Worm (Caenorhabditis elegans): ENCODE data around the gene C48B4.11.

C48B4.11 gene

ce11 chrIII:9546016-9546659, 19.8 kb downstream of the C48B4.11 start, which contains the start of gene unc-16 (continued):
- TF ChIP-seq ceh-58 (GFP tag; IDR thresholded peaks at IDR 0.05) (no peak), ekl-4 (GFP tag; IDR thresholded peaks at IDR 0.05) (peak; percentile 84), mes-4 (tag; optimal IDR thresholded peaks at IDR 0.05) (no peak), snpc-3.4 (tag; optimal IDR thresholded peaks at IDR 0.05) (no peak), lin-40 (tag; optimal IDR thresholded peaks at IDR 0.05) (peak; percentile 85), xnd-1 (tag; optimal IDR thresholded peaks at IDR 0.05) (no peak), ceh-40 (GFP tag; IDR thresholded peaks at IDR 0.05) (no peak), lin-26 (GFP tag; IDR thresholded peaks at IDR 0.05) (peak; percentile 26; the same call in 1 of the 2 replicates), ztf-18 (tag; optimal IDR thresholded peaks at IDR 0.05) (peak; percentile 54), him-1 (tag; optimal IDR thresholded peaks at IDR 0.05) (no peak), hmg-1.2 (GFP tag; IDR thresholded peaks at IDR 0.05) (peak; percentile 33; the same call in 1 of the 2 replicates), lir-1 (GFP tag; conservative IDR thresholded peaks at IDR 0.05) (no peak), T26A5.8 (tag; optimal IDR thresholded peaks at IDR 0.05) (no peak), sea-2 (GFP tag; IDR thresholded peaks at IDR 0.05) (no peak), aptf-3 (GFP tag; IDR thresholded peaks at IDR 0.05) (no peak), unc-130 (GFP tag; optimal IDR thresholded peaks at IDR 0.05) (no peak), sptf-2 (GFP tag; optimal IDR thresholded peaks at IDR 0.05) (no peak), rcor-1 (GFP tag; IDR thresholded peaks at IDR 0.05) (peak; percentile 35; the same call in 1 of the 2 replicates), F37B4.10 (GFP tag; IDR thresholded peaks at IDR 0.05) (no peak), F57A8.1 (GFP tag; optimal IDR thresholded peaks at IDR 0.05) (no peak), lsl-1 (GFP tag; optimal IDR thresholded peaks at IDR 0.05) (peak; percentile 76), ceh-79 (tag; optimal IDR thresholded peaks at IDR 0.05) (no peak), K12H6.12 (tag; optimal IDR thresholded peaks at IDR 0.05) (peak; percentile 72), madf-3 (GFP tag; IDR thresholded peaks at IDR 0.05) (no peak), ZK185.1 (tag; optimal IDR thresholded peaks at IDR 0.05; ENCODE audit: poor library complexity, severe bottlenecking) (peak; percentile 65), fkh-3 (tag; optimal IDR thresholded peaks at IDR 0.05) (no peak), B0035.1 (tag; optimal IDR thresholded peaks at IDR 0.05) (no peak), lin-35 (GFP tag; optimal IDR thresholded peaks at IDR 0.05) (peak in 1 of 3 experiments; percentile 82), pbrm-1 (GFP tag; IDR thresholded peaks at IDR 0.05) (peak; percentile 72), nhr-179 (tag; optimal IDR thresholded peaks at IDR 0.05) (no peak), Y79H2A.3 (GFP tag; conservative IDR thresholded peaks at IDR 0.05) (no peak), cebp-2 (GFP tag; IDR thresholded peaks at IDR 0.05) (no peak), athp-1 (tag; optimal IDR thresholded peaks at IDR 0.05) (peak; percentile 62), B0261.1 (tag; optimal IDR thresholded peaks at IDR 0.05) (no peak), hsf-1 (GFP tag; IDR thresholded peaks at IDR 0.05) (no peak), let-526 (GFP tag; IDR thresholded peaks at IDR 0.05) (no peak; the same call in 1 of the 2 replicates), ceh-100 (GFP tag; IDR thresholded peaks at IDR 0.05) (peak; percentile 51), chd-7 (tag; optimal IDR thresholded peaks at IDR 0.05) (no peak), snpc-1.3 (tag; optimal IDR thresholded peaks at IDR 0.05; ENCODE audit: insufficient read depth) (no peak), ceh-91 (GFP tag; IDR thresholded peaks at IDR 0.05) (no peak), nhr-90 (tag; optimal IDR thresholded peaks at IDR 0.05) (no peak), repo-1 (tag; optimal IDR thresholded peaks at IDR 0.05) (peak; percentile 46), let-607 (tag; optimal IDR thresholded peaks at IDR 0.05) (peak; percentile 51 to 58), F49E8.2 (tag; optimal IDR thresholded peaks at IDR 0.05; ENCODE audit: insufficient read depth) (no peak), mxl-1 (tag; optimal IDR thresholded peaks at IDR 0.05) (no peak), tlf-1 (GFP tag; optimal IDR thresholded peaks at IDR 0.05) (peak; percentile 28), aptf-2 (GFP tag; conservative IDR thresholded peaks at IDR 0.05) (no peak), attf-6 (GFP tag; IDR thresholded peaks at IDR 0.05) (no peak)
